Worm (Caenorhabditis elegans) whole organism, L4 larva: Measurements from ENCODE around the gene nspc-17.
A peak's percentile ranks its signal among the peaks of the same experiment; 100 is the strongest.

ENCODE experiments used
- F10B5.3 ChIP-seq: sonication (generic microtip); optimal IDR thresholded peaks from 2 replicates; lab custom pipeline; 2016; ENCODE audit warnings: mild to moderate bottlenecking, missing genetic modification characterization, missing compliant biosample characterization
- F26F4.8 ChIP-seq: fragments of 200-800 bp; sonication (Bioruptor generic); conservative IDR thresholded peaks from 2 replicates; pipeline ENCODE4 v1.3.6; 2022; ENCODE audit warnings: missing genetic modification characterization, missing compliant biosample characterization
- F44E2.7 ChIP-seq: fragments of 200-800 bp; sonication (Bioruptor generic); IDR thresholded peaks from 2 replicates; pipeline ENCODE4 v2.1.2; 2022; ENCODE audit warnings: missing genetic modification characterization, missing compliant biosample characterization
- F49E8.2 ChIP-seq: sonication (generic microtip); optimal IDR thresholded peaks from 2 replicates; lab custom pipeline; 2016; ENCODE audit warnings: missing compliant biosample characterization, mild to moderate bottlenecking, missing genetic modification characterization, borderline replicate concordance
- R02D3.7 ChIP-seq: fragments of 150-350 bp; sonication (generic microtip); optimal IDR thresholded peaks from 3 replicates; lab custom pipeline; 2014; ENCODE audit warnings: missing biosample characterization, missing genetic modification characterization
- T20F7.1 ChIP-seq: fragments of 200-800 bp; sonication (Bioruptor generic); optimal IDR thresholded peaks from 2 replicates; lab custom pipeline; 2018; ENCODE audit warnings: mild to moderate bottlenecking, missing genetic modification characterization, missing compliant biosample characterization
- aha-1 ChIP-seq: fragments of 150-350 bp; peaks from one replicate; lab custom pipeline; 2014; ENCODE audit warnings: missing biosample characterization, missing genetic modification characterization
- ama-1 ChIP-seq: fragments of 150-350 bp; optimal IDR thresholded peaks from 2 replicates; lab custom pipeline; 2014; ENCODE audit warnings: inconsistent platforms, mixed read lengths
- arid-1 ChIP-seq: fragments of 200-800 bp; sonication (Bioruptor generic); conservative IDR thresholded peaks from 2 replicates; pipeline ENCODE4 v1.3.6; 2022; ENCODE audit warnings: missing genetic modification reagents, missing genetic modification characterization, missing compliant biosample characterization
- attf-4 ChIP-seq: sonication (generic microtip); optimal IDR thresholded peaks from 3 replicates; lab custom pipeline; 2017; ENCODE audit warnings: missing biosample characterization, missing genetic modification characterization
- ceh-20 ChIP-seq: fragments of 200-800 bp; sonication (Bioruptor generic); IDR thresholded peaks from 2 replicates; pipeline ENCODE4 v1.3.6; 2022; ENCODE audit warnings: missing genetic modification reagents, missing genetic modification characterization, missing compliant biosample characterization
- ceh-62 ChIP-seq: sonication (generic microtip); optimal IDR thresholded peaks from 2 replicates; lab custom pipeline; 2017; ENCODE audit warnings: missing biosample characterization, missing genetic modification characterization
- ces-1 ChIP-seq: fragments of 150-350 bp; sonication (generic microtip); optimal IDR thresholded peaks from 4 replicates; lab custom pipeline; 2014; ENCODE audit warnings: missing biosample characterization, missing genetic modification reagents, missing genetic modification characterization
- daf-12 ChIP-seq: fragments of 150-350 bp; optimal IDR thresholded peaks from 2 replicates; lab custom pipeline; 2014; ENCODE audit warnings: missing biosample characterization, missing genetic modification reagents, missing genetic modification characterization
- daf-19 ChIP-seq: fragments of 200-800 bp; sonication (Bioruptor generic); conservative IDR thresholded peaks from 2 replicates; pipeline ENCODE4 v1.3.6; 2022; ENCODE audit warnings: missing genetic modification characterization, missing compliant biosample characterization
- daf-8 ChIP-seq: fragments of 200-800 bp; sonication (Bioruptor generic); IDR thresholded peaks from 2 replicates; pipeline ENCODE4 v1.3.6; 2022; ENCODE audit warnings: missing genetic modification characterization, missing compliant biosample characterization
- dmd-6 ChIP-seq: fragments of 200-800 bp; sonication (Bioruptor generic); IDR thresholded peaks from 2 replicates; pipeline ENCODE4 v1.3.6; 2022; ENCODE audit warnings: missing genetic modification reagents, missing genetic modification characterization, missing compliant biosample characterization
- dmd-8 ChIP-seq: fragments of 200-800 bp; sonication (Bioruptor generic); IDR thresholded peaks from 2 replicates; pipeline ENCODE4 v1.3.6; 2022; ENCODE audit warnings: missing genetic modification characterization, missing compliant biosample characterization
- dmd-9 ChIP-seq: fragments of 200-800 bp; sonication (Bioruptor generic); IDR thresholded peaks from 2 replicates; pipeline ENCODE4 v1.3.6; 2022; ENCODE audit warnings: missing genetic modification reagents, missing genetic modification characterization, missing compliant biosample characterization
- duxl-1 ChIP-seq: sonication (generic microtip); optimal IDR thresholded peaks from 2 replicates; lab custom pipeline; 2016; ENCODE audit warnings: mild to moderate bottlenecking, missing genetic modification characterization, moderate library complexity, missing compliant biosample characterization; ENCODE audit not compliant: poor library complexity
- fos-1 ChIP-seq: fragments of 150-350 bp; optimal IDR thresholded peaks from 2 replicates; lab custom pipeline; 2014; ENCODE audit warnings: missing biosample characterization, missing genetic modification characterization
- gei-8 ChIP-seq: fragments of 200-800 bp; sonication (Bioruptor generic); optimal IDR thresholded peaks from 2 replicates; lab custom pipeline; 2018; ENCODE audit warnings: mild to moderate bottlenecking, missing genetic modification characterization, missing compliant biosample characterization
- hlh-11 ChIP-seq: fragments of 200-800 bp; sonication (Bioruptor generic); optimal IDR thresholded peaks from 2 replicates; lab custom pipeline; 2018; ENCODE audit warnings: mild to moderate bottlenecking, missing genetic modification characterization, missing compliant biosample characterization
- hmg-1.1 ChIP-seq: fragments of 200-800 bp; sonication (Bioruptor generic); IDR thresholded peaks from 2 replicates; pipeline ENCODE4 v1.3.6; 2022; ENCODE audit warnings: missing genetic modification reagents, missing genetic modification characterization, missing compliant biosample characterization
- jun-1 ChIP-seq: fragments of 150-350 bp; optimal IDR thresholded peaks from 2 replicates; lab custom pipeline; 2014; ENCODE audit warnings: missing biosample characterization, missing genetic modification reagents, missing genetic modification characterization
- lim-7 ChIP-seq: fragments of 200-800 bp; sonication (Bioruptor generic); IDR thresholded peaks from 2 replicates; pipeline ENCODE4 v1.3.6; 2022; ENCODE audit warnings: missing genetic modification characterization, missing compliant biosample characterization
- lin-29 ChIP-seq: fragments of 200-800 bp; sonication (Bioruptor generic); IDR thresholded peaks from 2 replicates; pipeline ENCODE4 v1.3.6; 2022; ENCODE audit warnings: missing genetic modification reagents, missing genetic modification characterization, missing compliant biosample characterization
- lsy-2 ChIP-seq, 2 experiments: fragments of 150-350 bp in 1 of 2; sonication (generic microtip) in 1 of 2; optimal IDR thresholded peaks; 2 replicates each; lab custom pipeline; 2014 to 2017; ENCODE audit warnings: missing biosample characterization in 2 of 2, missing genetic modification characterization in 2 of 2
- madf-9 ChIP-seq: fragments of 200-800 bp; sonication (Bioruptor generic); conservative IDR thresholded peaks from 2 replicates; pipeline ENCODE4 v1.3.6; 2022; ENCODE audit warnings: missing genetic modification reagents, missing genetic modification characterization, missing compliant biosample characterization
- mdl-1 ChIP-seq, 2 experiments: fragments of 150-350 bp in 1 of 2; sonication (generic microtip) in 1 of 2; optimal IDR thresholded peaks; 2 replicates each; lab custom pipeline; 2014 to 2017; ENCODE audit warnings: missing biosample characterization in 2 of 2, missing genetic modification characterization in 2 of 2
- mdt-29 ChIP-seq: fragments of 200-800 bp; sonication (Bioruptor generic); IDR thresholded peaks from 2 replicates; pipeline ENCODE4 v1.3.6; 2022; ENCODE audit warnings: missing genetic modification reagents, missing genetic modification characterization, missing compliant biosample characterization
- mxl-2 ChIP-seq: fragments of 200-800 bp; sonication (Bioruptor generic); conservative IDR thresholded peaks from 2 replicates; pipeline ENCODE4 v1.3.6; 2022; ENCODE audit warnings: missing genetic modification reagents, missing genetic modification characterization, missing compliant biosample characterization
- mxl-3 ChIP-seq: fragments of 200-800 bp; sonication (Bioruptor generic); optimal IDR thresholded peaks from 2 replicates; lab custom pipeline; 2018; ENCODE audit warnings: mild to moderate bottlenecking, missing genetic modification characterization, missing compliant biosample characterization
- nhr-10 ChIP-seq: fragments of 150-350 bp; optimal IDR thresholded peaks from 2 replicates; lab custom pipeline; 2014; ENCODE audit warnings: missing biosample characterization, missing genetic modification characterization
- nhr-11 ChIP-seq: fragments of 150-350 bp; optimal IDR thresholded peaks from 2 replicates; lab custom pipeline; 2014; ENCODE audit warnings: missing biosample characterization, missing genetic modification characterization
- nhr-237 ChIP-seq: sonication (generic microtip); optimal IDR thresholded peaks from 2 replicates; lab custom pipeline; 2017; ENCODE audit warnings: missing biosample characterization, missing genetic modification characterization
- nhr-42 ChIP-seq: fragments of 200-800 bp; sonication (Bioruptor generic); IDR thresholded peaks from 2 replicates; pipeline ENCODE4 v1.3.6; 2022; ENCODE audit warnings: missing genetic modification characterization, missing compliant biosample characterization
- nhr-76 ChIP-seq: fragments of 150-350 bp; optimal IDR thresholded peaks from 2 replicates; lab custom pipeline; 2014; ENCODE audit warnings: missing biosample characterization, missing genetic modification characterization
- nhr-77 ChIP-seq: fragments of 150-350 bp; optimal IDR thresholded peaks from 2 replicates; lab custom pipeline; 2014; ENCODE audit warnings: missing biosample characterization, missing genetic modification characterization
- rbr-2 ChIP-seq: sonication (generic microtip); optimal IDR thresholded peaks from 2 replicates; lab custom pipeline; 2016; ENCODE audit warnings: missing genotype, missing genetic modification characterization, missing compliant biosample characterization
- saeg-2 ChIP-seq: fragments of 200-800 bp; sonication (Bioruptor generic); IDR thresholded peaks from 2 replicates; pipeline ENCODE4 v1.3.6; 2022; ENCODE audit warnings: missing genetic modification reagents, missing genetic modification characterization, missing compliant biosample characterization
- set-16 ChIP-seq: fragments of 200-800 bp; sonication (Bioruptor generic); IDR thresholded peaks from 2 replicates; pipeline ENCODE4 v1.3.6; 2022; ENCODE audit warnings: missing genetic modification reagents, missing genetic modification characterization, missing compliant biosample characterization
- skn-1 ChIP-seq: fragments of 150-350 bp; optimal IDR thresholded peaks from 2 replicates; lab custom pipeline; 2014; ENCODE audit warnings: missing biosample characterization, missing genetic modification characterization
- tra-1 ChIP-seq: fragments of 200-800 bp; sonication (Bioruptor generic); IDR thresholded peaks from 2 replicates; pipeline ENCODE4 v1.3.6; 2022; ENCODE audit warnings: missing genetic modification reagents, missing genetic modification characterization, missing compliant biosample characterization
- unc-130 ChIP-seq: sonication (generic microtip); optimal IDR thresholded peaks from 2 replicates; lab custom pipeline; 2016; ENCODE audit warnings: missing genetic modification reagents, missing genetic modification characterization, missing compliant biosample characterization
- unc-39 ChIP-seq: sonication (generic microtip); optimal IDR thresholded peaks from 2 replicates; lab custom pipeline; 2017; ENCODE audit warnings: missing biosample characterization, missing genetic modification characterization
- unc-62 ChIP-seq, 3 experiments: fragments of 150-350 bp in 1 of 3; sonication (generic microtip); optimal IDR thresholded peaks in 2 of 3; peaks in 1 of 3; 1 replicate in 1 of 3; 2 replicates in 2 of 3; lab custom pipeline; 2014 to 2017; ENCODE audit warnings: missing biosample characterization in 3 of 3, missing genetic modification characterization in 3 of 3, missing genetic modification reagents in 3 of 3, missing genotype in 1 of 3
- zfp-2 ChIP-seq: sonication (generic microtip); optimal IDR thresholded peaks from 2 replicates; lab custom pipeline; 2016; ENCODE audit warnings: mild to moderate bottlenecking, missing genetic modification characterization, missing compliant biosample characterization
- ztf-11 ChIP-seq: fragments of 150-350 bp; optimal IDR thresholded peaks from 2 replicates; lab custom pipeline; 2014; ENCODE audit warnings: missing biosample characterization, missing genetic modification characterization

The nspc-17 gene

ce11 chrX:14561416-14561973 lies 36.5 kb upstream of the nspc-17 start (continued):
- peak; percentile 42 for TF ChIP-seq ces-1
- peak in 1 of 2 experiments; percentile 88 for TF ChIP-seq unc-62 (GFP tag; optimal IDR thresholded peaks at IDR 0.05 in 1 of 2; lab: Kevin White, UChicago)
- no peak for TF ChIP-seq unc-62 (tag; optimal IDR thresholded peaks at IDR 0.05; lab: Kevin White, UChicago)
- no peak for TF ChIP-seq arid-1 (GFP tag; lab: Robert Waterston, UW)
- TF ChIP-seq dmd-9, result no peak
- no peak for TF ChIP-seq F10B5.3 (tag; lab: Kevin White, UChicago)
- no peak for TF ChIP-seq mxl-3 (GFP tag; lab: Kevin White, UChicago)

ce11 chrX:14560297-14560680 lies 35.3 kb upstream of the nspc-17 start:
- TF ChIP-seq set-16 (GFP tag; lab: Robert Waterston, UW) (peak; percentile 49; the same call in 1 of the 2 replicates), skn-1 (tag; lab: Kevin White, UChicago) (no peak), F49E8.2 (tag; lab: Kevin White, UChicago) (no peak), madf-9 (GFP tag; lab: Robert Waterston, UW) (peak; percentile 47), lin-29 (GFP tag; lab: Robert Waterston, UW) (no peak), mxl-3 (GFP tag; lab: Kevin White, UChicago) (peak; percentile 69), nhr-10 (tag; lab: Kevin White, UChicago) (peak; percentile 93), dmd-6 (peak; percentile 99), ama-1 (lab: Kevin White, UChicago) (no peak), unc-39 (tag; lab: Kevin White, UChicago) (no peak), nhr-11 (tag; lab: Kevin White, UChicago) (peak; percentile 83), rbr-2 (tag; lab: Kevin White, UChicago) (peak; percentile 82), daf-8 (GFP tag; lab: Robert Waterston, UW) (no peak), saeg-2 (GFP tag; lab: Robert Waterston, UW) (peak; percentile 78; the same call in 1 of the 2 replicates), nhr-76 (tag; lab: Kevin White, UChicago) (peak; percentile 74), R02D3.7 (tag; lab: Kevin White, UChicago) (no peak), nhr-42 (GFP tag; lab: Robert Waterston, UW) (peak; percentile 20; the same call in 1 of the 2 replicates), unc-130 (GFP tag; lab: Kevin White, UChicago) (no peak), nhr-237 (peak; percentile 72), F44E2.7 (no peak), mxl-2 (GFP tag; lab: Robert Waterston, UW) (no peak), zfp-2 (peak; percentile 36), attf-4 (tag; lab: Kevin White, UChicago) (no peak), arid-1 (GFP tag; lab: Robert Waterston, UW) (peak; percentile 58; the same call in 1 of the 2 replicates), duxl-1 (tag; lab: Kevin White, UChicago) (peak; percentile 37), aha-1 (tag; lab: Kevin White, UChicago) (peak; percentile 99), tra-1 (peak; percentile 92), daf-12 (tag; lab: Kevin White, UChicago) (no peak), ceh-20 (GFP tag; lab: Robert Waterston, UW) (peak; percentile 87), hmg-1.1 (GFP tag; lab: Robert Waterston, UW) (peak; percentile 72), ceh-62 (tag; lab: Kevin White, UChicago) (no peak), gei-8 (GFP tag; lab: Kevin White, UChicago) (peak; percentile 89), mdt-29 (GFP tag; lab: Robert Waterston, UW) (no peak), F10B5.3 (tag; lab: Kevin White, UChicago) (no peak), dmd-8 (GFP tag; lab: Robert Waterston, UW) (no peak), daf-19 (GFP tag; lab: Robert Waterston, UW) (no peak), ztf-11 (tag; lab: Kevin White, UChicago) (no peak), T20F7.1 (GFP tag; lab: Kevin White, UChicago) (peak; percentile 76), hlh-11 (tag; lab: Kevin White, UChicago) (peak; percentile 98), mdl-1 (tag; optimal IDR thresholded peaks at IDR 0.05; lab: Kevin White, UChicago) (peak; percentile 92 to 97), nhr-77 (tag; lab: Kevin White, UChicago) (peak; percentile 90), F26F4.8 (GFP tag; lab: Robert Waterston, UW) (no peak), jun-1 (tag; lab: Kevin White, UChicago) (peak; percentile 71), lsy-2 (tag; optimal IDR thresholded peaks at IDR 0.05; lab: Kevin White, UChicago) (peak; percentile 75 to 79), lim-7 (GFP tag; lab: Robert Waterston, UW) (no peak), fos-1 (tag; lab: Kevin White, UChicago) (peak; percentile 73)
